Fruit fly (Drosophila melanogaster) whole organism, pupa: Measurements from ENCODE around the gene spn-A.

Experiments used
- CG10348 ChIP-seq: fragments of 200-800 bp; sonication (Bioruptor generic); IDR thresholded peaks from 2 replicates; pipeline ENCODE4 v1.3.6; 2022; ENCODE audit warnings: missing biosample characterization, missing genetic modification characterization
- CG12605 ChIP-seq: fragments of 200-800 bp; sonication (Bioruptor generic); IDR thresholded peaks from 2 replicates; pipeline ENCODE4 v1.3.6; 2022; ENCODE audit warnings: missing biosample characterization, missing genetic modification characterization
- CG13204 ChIP-seq: fragments of 200-800 bp; sonication (Bioruptor generic); optimal IDR thresholded peaks from 2 replicates; lab custom pipeline; 2018; ENCODE audit warnings: missing biosample characterization, mild to moderate bottlenecking, missing genetic modification characterization, moderate library complexity
- CG14655 ChIP-seq: fragments of 200-800 bp; sonication (Bioruptor generic); optimal IDR thresholded peaks from 3 replicates; lab custom pipeline; 2017; ENCODE audit warnings: mild to moderate bottlenecking, missing biosample characterization, missing genetic modification reagents, missing genetic modification characterization
- CG15710 ChIP-seq: fragments of 200-800 bp; sonication (Bioruptor generic); optimal IDR thresholded peaks from 2 replicates; lab custom pipeline; 2018; ENCODE audit warnings: missing biosample characterization, mild to moderate bottlenecking, missing genetic modification characterization, moderate library complexity
- CG17806 ChIP-seq: fragments of 200-800 bp; sonication (Bioruptor generic); optimal IDR thresholded peaks from 2 replicates; lab custom pipeline; 2018; ENCODE audit warnings: missing biosample characterization, mild to moderate bottlenecking, missing genetic modification characterization, moderate library complexity
- CG32121 ChIP-seq: fragments of 200-800 bp; sonication (Bioruptor generic); IDR thresholded peaks from 2 replicates; pipeline ENCODE4 v1.3.6; 2022; ENCODE audit warnings: missing biosample characterization, missing genetic modification characterization
- CG34367 ChIP-seq: fragments of 200-800 bp; sonication (Bioruptor generic); optimal IDR thresholded peaks from 2 replicates; lab custom pipeline; 2018; ENCODE audit warnings: missing biosample characterization, mild to moderate bottlenecking, missing genetic modification characterization
- CG4496 ChIP-seq: fragments of 200-800 bp; sonication (Bioruptor generic); IDR thresholded peaks from 3 replicates; pipeline ENCODE4 v1.3.6; 2022; ENCODE audit warnings: missing biosample characterization, missing genetic modification characterization
- CG8159 ChIP-seq: fragments of 200-800 bp; sonication (Bioruptor generic); optimal IDR thresholded peaks from 3 replicates; lab custom pipeline; 2018; ENCODE audit warnings: missing biosample characterization, mild to moderate bottlenecking, missing genetic modification characterization, moderate library complexity
- CG8301 ChIP-seq: fragments of 200-800 bp; sonication (Bioruptor generic); optimal IDR thresholded peaks from 2 replicates; lab custom pipeline; 2018; ENCODE audit warnings: missing biosample characterization, mild to moderate bottlenecking, missing genetic modification characterization
- CG9948 ChIP-seq: fragments of 200-800 bp; sonication (Bioruptor generic); optimal IDR thresholded peaks from 2 replicates; lab custom pipeline; 2018; ENCODE audit warnings: missing biosample characterization, mild to moderate bottlenecking, missing genetic modification characterization, moderate library complexity
- D1 ChIP-seq: fragments of 200-800 bp; sonication (Bioruptor generic); optimal IDR thresholded peaks from 2 replicates; lab custom pipeline; 2018; ENCODE audit warnings: missing biosample characterization, mild to moderate bottlenecking, missing genetic modification characterization, moderate library complexity
- EcR ChIP-seq: fragments of 200-800 bp; sonication (Bioruptor generic); optimal IDR thresholded peaks from 3 replicates; lab custom pipeline; 2019; ENCODE audit warnings: missing biosample characterization, missing genetic modification characterization, mild to moderate bottlenecking, moderate library complexity, missing genetic modification reagents
- Ets98B ChIP-seq: fragments of 200-800 bp; sonication (Bioruptor generic); IDR thresholded peaks from 2 replicates; pipeline ENCODE4 v1.3.6; 2022; ENCODE audit warnings: missing biosample characterization, missing genetic modification characterization
- Pif1A ChIP-seq: fragments of 200-800 bp; sonication (Bioruptor generic); optimal IDR thresholded peaks from 3 replicates; lab custom pipeline; 2016; ENCODE audit warnings: missing biosample characterization, missing genetic modification characterization
- Pif1B ChIP-seq: fragments of 200-800 bp; sonication (Bioruptor generic); optimal IDR thresholded peaks from 3 replicates; lab custom pipeline; 2016; ENCODE audit warnings: missing biosample characterization, missing genetic modification characterization
- Snoo ChIP-seq: fragments of 200-800 bp; sonication (Bioruptor generic); optimal IDR thresholded peaks from 3 replicates; lab custom pipeline; 2017; ENCODE audit warnings: missing biosample characterization, mild to moderate bottlenecking, missing genetic modification characterization, inconsistent platforms
- fd96Ca ChIP-seq: fragments of 200-800 bp; sonication (Bioruptor generic); IDR thresholded peaks from 3 replicates; pipeline ENCODE4 v1.3.6; 2022; ENCODE audit warnings: missing biosample characterization, missing genetic modification characterization
- gl ChIP-seq: fragments of 200-800 bp; sonication (Bioruptor generic); optimal IDR thresholded peaks from 2 replicates; lab custom pipeline; 2018; ENCODE audit warnings: missing biosample characterization, mild to moderate bottlenecking, missing genetic modification characterization
- rn ChIP-seq: fragments of 200-800 bp; sonication (Bioruptor generic); IDR thresholded peaks from 2 replicates; pipeline ENCODE4 v1.3.6; 2022; ENCODE audit warnings: missing biosample characterization, missing genetic modification characterization

Gene spn-A

dm6 chr3R:30032281-30032680, 23.6 kb downstream of the spn-A start:
- TF ChIP-seq CG34367 (tag; lab: Kevin White, UChicago) (no peak), CG8159 (tag; lab: Kevin White, UChicago) (no peak)

DNA sequence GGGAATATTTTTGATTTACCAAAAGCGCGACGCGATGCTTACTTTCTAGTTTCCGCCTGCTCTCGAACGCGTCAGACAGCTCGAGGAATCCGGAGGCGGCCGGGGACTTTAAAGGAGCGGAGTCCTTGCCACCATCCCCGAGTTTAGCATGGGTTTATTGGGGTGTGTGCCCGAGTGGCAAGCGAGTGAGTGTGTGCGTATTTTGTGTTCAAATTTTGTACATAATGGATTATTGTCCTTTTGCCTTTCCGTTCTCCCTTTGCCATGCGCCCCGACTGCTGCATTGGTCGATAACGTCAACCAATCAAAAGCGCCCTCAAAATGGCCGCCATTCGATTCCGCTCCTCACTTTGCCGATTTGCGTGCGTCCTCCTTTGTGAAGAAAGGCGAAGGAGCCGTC, 25.8 kb downstream of the spn-A start:
- no peak for TF ChIP-seq Pif1B (GFP tag; lab: Kevin White, UChicago)
- no peak for TF ChIP-seq CG15710 (tag; lab: Kevin White, UChicago)
- no peak for TF ChIP-seq CG12605 (GFP tag; lab: Robert Waterston, UW)
- no peak for TF ChIP-seq CG8159 (tag; lab: Kevin White, UChicago)
- TF ChIP-seq CG17806 (tag; lab: Kevin White, UChicago), result no peak
- TF ChIP-seq D1 (tag; lab: Kevin White, UChicago), result no peak
- TF ChIP-seq gl (tag; lab: Kevin White, UChicago), result no peak

DNA sequence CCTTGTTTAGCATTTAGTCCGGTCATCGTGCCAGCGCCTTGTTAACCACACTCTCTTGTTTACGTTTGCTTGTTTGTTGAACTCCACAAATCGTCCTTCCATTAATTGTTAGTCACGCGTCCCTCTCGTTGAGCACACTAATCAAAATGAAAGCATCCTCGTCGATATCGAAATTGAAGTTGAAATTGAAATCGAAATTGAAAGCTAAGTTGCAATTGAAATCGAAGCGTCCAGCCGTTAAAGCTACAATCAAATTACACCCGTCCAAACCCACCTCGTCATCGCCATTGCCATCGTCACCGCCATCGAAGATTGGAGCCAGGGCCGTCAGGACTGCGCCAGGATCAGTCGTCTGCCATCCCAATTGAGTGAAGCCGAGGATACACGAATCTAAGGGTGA, 32.4 kb downstream of the spn-A start:
- TF ChIP-seq CG4496 (GFP tag; lab: Robert Waterston, UW) (no peak), Pif1A (GFP tag; lab: Kevin White, UChicago) (no peak), CG15710 (tag; lab: Kevin White, UChicago) (no peak), Snoo (tag; lab: Kevin White, UChicago) (no peak), CG32121 (no peak), fd96Ca (GFP tag; lab: Robert Waterston, UW) (no peak), CG8159 (tag; lab: Kevin White, UChicago) (no peak), CG9948 (tag; lab: Kevin White, UChicago) (no peak), gl (tag; lab: Kevin White, UChicago) (no peak), Pif1B (GFP tag; lab: Kevin White, UChicago) (no peak), Ets98B (GFP tag; lab: Robert Waterston, UW) (no peak), EcR (GFP tag; lab: Kevin White, UChicago) (no peak), CG10348 (no peak), CG14655 (no peak), D1 (tag; lab: Kevin White, UChicago) (no peak), CG13204 (no peak), CG34367 (tag; lab: Kevin White, UChicago) (no peak)

DNA sequence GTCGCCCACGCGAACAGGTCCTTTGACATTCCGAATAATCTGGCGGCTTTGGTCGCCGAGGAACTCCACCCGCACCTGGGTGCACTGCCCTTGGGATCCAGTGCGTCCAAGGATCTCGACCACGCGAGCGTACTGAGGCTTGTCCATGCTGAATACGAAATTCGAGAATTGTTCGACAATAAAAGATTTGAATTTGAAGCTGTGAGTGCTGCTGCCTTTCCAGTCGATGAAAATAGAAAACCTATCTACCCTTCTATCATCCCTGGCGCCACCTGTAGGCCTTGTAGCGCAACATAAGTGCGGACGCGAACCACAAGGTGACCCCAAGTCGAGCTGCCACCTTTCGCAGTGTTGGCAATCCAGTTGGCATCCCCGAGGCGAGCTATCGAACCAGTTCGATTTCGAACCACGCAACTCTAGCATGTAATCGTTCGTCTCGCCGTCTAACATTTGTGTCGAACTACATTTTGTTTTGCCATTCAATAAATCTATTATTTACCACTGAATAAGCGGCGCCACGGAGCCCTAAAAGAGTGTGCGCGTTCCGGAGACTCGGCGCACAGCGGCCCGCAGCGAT, 33.3 kb downstream of the spn-A start, which contains the start of the genes RpS28a and Axn:
Gene RpS28a (minus strand): TSS at position 197 of the 577 bp plus-strand sequence.
Gene Axn (plus strand): TSS at position 391 of the 577 bp plus-strand sequence.
- peak; percentile 93 for TF ChIP-seq EcR (GFP tag; lab: Kevin White, UChicago)
- no peak for TF ChIP-seq CG8159 (tag; lab: Kevin White, UChicago)

dm6 chr3R:30021559-30022451, 34.0 kb downstream of the spn-A start, which contains the start of gene Mgat2:
Gene Mgat2, minus strand, starts transcription at chr3R:30022221.
- TF ChIP-seq CG10348 (no peak), EcR (GFP tag; lab: Kevin White, UChicago) (no peak), CG12605 (GFP tag; lab: Robert Waterston, UW) (peak; percentile 47), Snoo (tag; lab: Kevin White, UChicago) (peak; percentile 17), CG8301 (tag; lab: Kevin White, UChicago) (no peak), CG4496 (GFP tag; lab: Robert Waterston, UW) (peak; percentile 61; the same call in 2 of the 3 replicates), fd96Ca (GFP tag; lab: Robert Waterston, UW) (no peak), CG8159 (tag; lab: Kevin White, UChicago) (no peak), CG14655 (no peak), CG32121 (no peak; the same call in 1 of the 2 replicates), rn (GFP tag; lab: Robert Waterston, UW) (no peak), gl (tag; lab: Kevin White, UChicago) (no peak), CG17806 (tag; lab: Kevin White, UChicago) (peak; percentile 2), Pif1B (GFP tag; lab: Kevin White, UChicago) (no peak), Pif1A (GFP tag; lab: Kevin White, UChicago) (no peak), Ets98B (GFP tag; lab: Robert Waterston, UW) (peak; percentile 65; the same call in 1 of the 2 replicates), CG13204 (peak; percentile 98), CG9948 (tag; lab: Kevin White, UChicago) (no peak), CG15710 (tag; lab: Kevin White, UChicago) (no peak), CG34367 (tag; lab: Kevin White, UChicago) (no peak), D1 (tag; lab: Kevin White, UChicago) (no peak)

dm6 chr3R:30021009-30021408, 34.8 kb downstream of the spn-A start:
- TF ChIP-seq EcR (GFP tag; lab: Kevin White, UChicago), result no peak
- TF ChIP-seq fd96Ca (GFP tag; lab: Robert Waterston, UW), result peak; percentile 37; the same call in 1 of the 3 replicates
- no peak for TF ChIP-seq gl (tag; lab: Kevin White, UChicago)
- 0 out of 2 replicates have a peak, but pooled peaks have one; percentile 21 for TF ChIP-seq rn (GFP tag; lab: Robert Waterston, UW)
- TF ChIP-seq CG34367 (tag; lab: Kevin White, UChicago), result no peak
- no peak for TF ChIP-seq Snoo (tag; lab: Kevin White, UChicago)
- TF ChIP-seq CG12605 (GFP tag; lab: Robert Waterston, UW), result no peak
- no peak for TF ChIP-seq Pif1B (GFP tag; lab: Kevin White, UChicago)
- peak; percentile 9 for TF ChIP-seq CG15710 (tag; lab: Kevin White, UChicago)
- TF ChIP-seq Pif1A (GFP tag; lab: Kevin White, UChicago), result no peak
- peak; percentile 73 for TF ChIP-seq CG32121
- TF ChIP-seq D1 (tag; lab: Kevin White, UChicago), result no peak
- peak; percentile 57 for TF ChIP-seq Ets98B (GFP tag; lab: Robert Waterston, UW)
- peak; percentile 20 for TF ChIP-seq CG9948 (tag; lab: Kevin White, UChicago)
- no peak for TF ChIP-seq CG14655
- peak; percentile 44 for TF ChIP-seq CG8301 (tag; lab: Kevin White, UChicago)
- TF ChIP-seq CG17806 (tag; lab: Kevin White, UChicago), result peak; percentile 8
- TF ChIP-seq CG10348, result no peak
- peak; percentile 27 for TF ChIP-seq CG8159 (tag; lab: Kevin White, UChicago)
- TF ChIP-seq CG13204, result no peak
- peak; percentile 64; the same call in 2 of the 3 replicates for TF ChIP-seq CG4496 (GFP tag; lab: Robert Waterston, UW)
- TF ChIP-seq, all 21 proteins: peak for 10
